Fruit fly (Drosophila melanogaster): ENCODE results near the gene Nup205.

The Nup205 gene

dm6 chrX:19886936-19887934 is 35.2 kb downstream of the Nup205 start:
- TF ChIP-seq CG17801 (GFP tag; optimal IDR thresholded peaks at IDR 0.05; ENCODE audit: partially characterized antibody), result peak; percentile 60

DNA sequence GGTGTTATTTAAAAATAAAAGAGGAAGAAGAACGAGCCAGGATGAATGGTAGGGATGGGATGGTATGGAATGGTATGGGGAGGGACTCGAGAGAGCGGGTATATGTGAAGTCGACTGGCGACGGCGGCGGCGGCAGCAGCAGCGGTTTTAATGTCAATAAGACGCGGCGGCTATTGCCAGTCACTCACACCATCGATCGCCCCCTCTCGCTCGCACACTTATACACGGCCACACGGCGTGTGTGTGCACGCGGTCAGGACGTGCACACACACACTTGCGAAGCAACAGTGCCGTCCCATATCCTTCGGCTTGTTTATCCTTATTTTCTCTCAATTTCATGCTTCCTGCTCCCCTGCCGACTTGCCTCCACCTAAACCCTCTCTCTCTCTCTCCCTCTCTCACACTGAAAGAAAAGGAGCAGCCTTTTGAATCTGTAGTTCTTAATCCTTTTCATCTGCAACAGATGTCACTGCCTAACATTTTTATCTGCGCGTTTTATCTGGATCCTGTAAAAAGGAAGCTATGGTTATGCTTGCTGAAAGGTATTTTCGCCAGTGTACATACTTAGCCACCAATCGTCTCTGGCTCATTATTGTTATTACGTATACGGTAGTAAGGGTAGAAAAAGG is 37.2 kb downstream of the Nup205 start:
- no peak for TF ChIP-seq CG17801 (GFP tag; optimal IDR thresholded peaks at IDR 0.05; ENCODE audit: partially characterized antibody)

- no peak for TF ChIP-seq CG17801 (GFP tag; optimal IDR thresholded peaks at IDR 0.05; ENCODE audit: partially characterized antibody)
These were observed 38.1 kb downstream of the Nup205 start, which contains the start of gene amn for dm6 chrX:19890010-19890665. Gene amn (minus strand): TSS chrX:19890060.

- no peak for TF ChIP-seq CG17801 (GFP tag; optimal IDR thresholded peaks at IDR 0.05; ENCODE audit: partially characterized antibody)
These were observed 40.1 kb downstream of the Nup205 start for dm6 chrX:19892070-19892469.

DNA sequence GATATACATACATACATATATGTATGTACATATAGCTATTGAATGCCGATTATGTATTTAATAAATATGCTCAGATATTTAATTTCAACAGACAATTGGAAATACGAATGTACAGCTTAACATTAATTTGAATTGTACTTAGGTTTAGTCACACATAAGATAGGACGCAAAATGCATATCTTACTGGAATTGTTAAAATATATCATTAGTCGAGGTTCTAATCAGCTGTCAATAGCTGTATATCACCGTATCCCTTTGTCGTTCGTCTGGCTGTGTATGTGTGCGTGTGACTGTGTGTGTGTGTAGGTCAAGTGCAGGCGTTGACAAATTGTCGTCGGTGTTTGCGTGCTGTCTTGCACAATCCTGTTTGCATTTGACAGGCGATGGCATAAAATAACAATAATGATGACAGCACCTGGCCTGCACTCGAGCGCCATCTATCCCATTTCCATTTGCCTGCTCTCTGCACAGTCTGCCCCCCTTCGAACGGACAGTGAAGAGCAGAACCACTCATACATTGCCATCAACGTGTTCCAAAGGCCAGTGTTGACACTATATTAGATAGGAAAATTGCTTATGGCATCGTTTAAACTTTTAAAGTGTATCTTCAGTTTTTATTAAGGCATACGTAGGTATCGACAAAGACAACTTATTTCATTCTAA is 45.4 kb downstream of the Nup205 start:
- no peak for TF ChIP-seq CG17801 (GFP tag; optimal IDR thresholded peaks at IDR 0.05; ENCODE audit: partially characterized antibody)

dm6 chrX:19897991-19898473 is 46.0 kb downstream of the Nup205 start:
- no peak for TF ChIP-seq CG17801 (GFP tag; optimal IDR thresholded peaks at IDR 0.05; ENCODE audit: partially characterized antibody)

DNA sequence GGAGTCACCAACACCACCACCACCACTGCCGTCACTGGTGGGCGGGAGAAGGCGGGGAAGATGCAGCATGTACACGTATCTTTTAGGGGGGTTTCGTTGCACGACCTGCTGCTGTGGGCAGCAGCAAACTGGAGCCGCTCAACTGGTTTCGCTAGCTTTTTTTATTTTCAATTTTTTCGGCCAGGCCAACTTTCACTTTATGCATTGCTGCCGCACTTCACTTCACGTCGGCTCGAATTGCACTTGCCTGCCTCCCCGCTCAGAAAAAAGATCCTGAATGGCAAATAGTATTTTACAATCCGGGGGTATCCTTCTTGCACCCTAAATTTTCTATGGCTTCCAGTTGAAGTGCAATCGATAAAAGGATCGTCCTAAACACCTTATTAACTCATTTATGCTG is 48.0 kb downstream of the Nup205 start:
- no peak for TF ChIP-seq CG17801 (GFP tag; optimal IDR thresholded peaks at IDR 0.05; ENCODE audit: partially characterized antibody)

Measured in ovary, adult (tissue).